Worm (Caenorhabditis elegans): ENCODE data around the gene srb-5.

The srb-5 gene

DNA sequence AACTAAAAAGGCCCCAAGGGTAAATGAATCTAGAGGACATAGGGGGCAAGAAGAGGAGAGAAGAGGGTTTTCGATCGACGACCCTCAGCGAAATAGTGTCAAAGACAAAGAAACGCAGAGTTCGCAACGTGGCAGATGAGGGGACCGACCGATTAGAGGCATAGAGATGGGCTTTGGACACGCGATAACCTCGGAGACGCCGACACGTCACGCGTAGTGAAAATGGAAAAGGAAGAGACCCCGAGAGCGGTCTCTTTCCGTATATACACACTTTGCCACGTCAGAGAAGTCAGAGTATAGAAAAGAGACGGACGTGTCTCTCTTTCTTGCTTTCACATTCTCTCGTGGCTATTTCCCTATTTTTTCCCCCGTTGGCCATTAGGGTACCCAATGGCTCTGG is 18.3 kb upstream of the srb-5 start (continued):
- TF ChIP-seq athp-1 (tag; optimal IDR thresholded peaks at IDR 0.05), result no peak
- TF ChIP-seq gei-17 (GFP tag; optimal IDR thresholded peaks at IDR 0.05), result peak; percentile 28
- TF ChIP-seq let-607 (tag; optimal IDR thresholded peaks at IDR 0.05), result peak; percentile 47 to 89
- TF ChIP-seq atf-7 (tag; optimal IDR thresholded peaks at IDR 0.05), result peak; percentile 26
- TF ChIP-seq him-1 (tag; optimal IDR thresholded peaks at IDR 0.05), result no peak
- TF ChIP-seq chd-7 (tag; optimal IDR thresholded peaks at IDR 0.05), result peak; percentile 70
- TF ChIP-seq nhr-80 (tag; optimal IDR thresholded peaks at IDR 0.05), result peak; percentile 1

- TF ChIP-seq lir-1 (GFP tag; conservative IDR thresholded peaks at IDR 0.05) (no peak), ceh-40 (GFP tag; IDR thresholded peaks at IDR 0.05) (no peak), F55B11.4 (tag; optimal IDR thresholded peaks at IDR 0.05; ENCODE audit: borderline replicate concordance, insufficient read depth) (no peak), ekl-4 (GFP tag; IDR thresholded peaks at IDR 0.05) (0 out of 2 replicates have a peak, but pooled peaks have one; percentile 13)
Observed at ce11 chrII:5180272-5180671, 17.1 kb upstream of the srb-5 start.

DNA sequence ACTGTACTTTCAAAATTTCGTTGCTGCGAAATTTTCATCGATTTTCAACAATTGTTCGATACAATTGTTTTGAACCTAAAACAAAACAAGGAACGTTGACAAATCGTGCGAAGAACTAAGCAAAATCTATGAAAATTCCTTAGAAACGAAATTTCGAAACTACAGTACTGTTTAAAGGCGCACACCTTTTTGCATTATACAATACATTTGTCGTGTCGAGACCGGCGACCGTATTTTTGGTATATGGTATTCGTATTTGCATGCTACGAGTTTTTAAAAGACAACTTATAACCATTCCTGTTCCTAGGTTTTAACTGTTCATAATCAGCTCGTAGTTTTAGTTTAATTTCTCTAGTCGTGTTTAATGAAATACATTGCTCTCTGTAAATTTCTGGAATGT is 15.4 kb upstream of the srb-5 start:
- TF ChIP-seq zfh-2 (GFP tag; conservative IDR thresholded peaks at IDR 0.05), result no peak
- TF ChIP-seq snpc-1.1 (tag; optimal IDR thresholded peaks at IDR 0.05; ENCODE audit: insufficient read depth), result no peak
- no peak for TF ChIP-seq F23B12.7 (tag; optimal IDR thresholded peaks at IDR 0.05; ENCODE audit: insufficient read depth)
- no peak for TF ChIP-seq lir-1 (GFP tag; conservative IDR thresholded peaks at IDR 0.05)
- no peak for TF ChIP-seq somi-1 (GFP tag; optimal IDR thresholded peaks at IDR 0.05)
- TF ChIP-seq ama-1 (optimal IDR thresholded peaks at IDR 0.05), result no peak
- TF ChIP-seq ama-1 (GFP tag; optimal IDR thresholded peaks at IDR 0.05), result no peak
- TF ChIP-seq nhr-120 (GFP tag; IDR thresholded peaks at IDR 0.05), result no peak
- TF ChIP-seq unc-130 (GFP tag; optimal IDR thresholded peaks at IDR 0.05), result no peak
- TF ChIP-seq dox-1 (GFP tag; IDR thresholded peaks at IDR 0.05), result no peak
- TF ChIP-seq repo-1 (tag; optimal IDR thresholded peaks at IDR 0.05), result peak; percentile 80
- no peak for TF ChIP-seq him-1 (tag; optimal IDR thresholded peaks at IDR 0.05)
- no peak for TF ChIP-seq athp-1 (tag; optimal IDR thresholded peaks at IDR 0.05)
- TF ChIP-seq nhr-80 (tag; optimal IDR thresholded peaks at IDR 0.05), result no peak
- peak; percentile 79; the same call in 1 of the 2 replicates for TF ChIP-seq Y56A3A.18 (GFP tag; IDR thresholded peaks at IDR 0.05)
- TF ChIP-seq hsf-1 (GFP tag; IDR thresholded peaks at IDR 0.05), result no peak
- TF ChIP-seq lin-54 (GFP tag; optimal IDR thresholded peaks at IDR 0.05), result no peak
- TF ChIP-seq B0336.3 (GFP tag; IDR thresholded peaks at IDR 0.05), result peak; percentile 44; the same call in 1 of the 2 replicates
- TF ChIP-seq ceh-100 (GFP tag; IDR thresholded peaks at IDR 0.05), result 0 out of 2 replicates have a peak, but pooled peaks have one; percentile 18
- TF ChIP-seq dpff-1 (tag; optimal IDR thresholded peaks at IDR 0.05), result no peak
- no peak for TF ChIP-seq sea-2 (GFP tag; IDR thresholded peaks at IDR 0.05)
- 0 out of 2 replicates have a peak, but pooled peaks have one; percentile 31 for TF ChIP-seq C17E4.6 (GFP tag; IDR thresholded peaks at IDR 0.05)
- no peak for TF ChIP-seq C06A6.2 (GFP tag; conservative IDR thresholded peaks at IDR 0.05)
- TF ChIP-seq egl-18 (GFP tag; IDR thresholded peaks at IDR 0.05), result no peak
- no peak for TF ChIP-seq hmg-1.2 (GFP tag; IDR thresholded peaks at IDR 0.05)
- TF ChIP-seq ekl-4 (GFP tag; IDR thresholded peaks at IDR 0.05), result peak; percentile 38; the same call in 1 of the 2 replicates
- no peak for TF ChIP-seq ets-4 (GFP tag; optimal IDR thresholded peaks at IDR 0.05)
- no peak for TF ChIP-seq F10E7.11 (tag; optimal IDR thresholded peaks at IDR 0.05)
- TF ChIP-seq lag-1 (GFP tag; IDR thresholded peaks at IDR 0.05), result no peak
- TF ChIP-seq tbp1 (GFP tag; optimal IDR thresholded peaks at IDR 0.05), result no peak
- TF ChIP-seq mel-28 (tag; optimal IDR thresholded peaks at IDR 0.05; ENCODE audit: borderline replicate concordance), result no peak
- no peak for TF ChIP-seq akir-1 (GFP tag; optimal IDR thresholded peaks at IDR 0.05)
- no peak for TF ChIP-seq ztf-26 (tag; optimal IDR thresholded peaks at IDR 0.05)
- 0 out of 2 replicates have a peak, but pooled peaks have one; percentile 20 for TF ChIP-seq pbrm-1 (GFP tag; IDR thresholded peaks at IDR 0.05)
- TF ChIP-seq atf-7 (tag; optimal IDR thresholded peaks at IDR 0.05), result no peak
- TF ChIP-seq ztf-28 (GFP tag; IDR thresholded peaks at IDR 0.05), result no peak
- TF ChIP-seq nhr-27 (tag; optimal IDR thresholded peaks at IDR 0.05), result no peak
- peak in 1 of 2 experiments; percentile 7 for TF ChIP-seq let-607 (tag; optimal IDR thresholded peaks at IDR 0.05)
- no peak for TF ChIP-seq cebp-1 (GFP tag; IDR thresholded peaks at IDR 0.05)
- TF ChIP-seq cebp-1 (tag; optimal IDR thresholded peaks at IDR 0.05), result peak; percentile 18
- no peak for TF ChIP-seq F55B11.4 (tag; optimal IDR thresholded peaks at IDR 0.05; ENCODE audit: borderline replicate concordance, insufficient read depth)
